Fruit fly (Drosophila melanogaster) whole organism, embryonic: Measurements from ENCODE around the gene gry.

Source experiments
- BEAF-32 ChIP-seq: fragments of 200-800 bp; sonication (Bioruptor generic); optimal IDR thresholded peaks from 3 replicates; lab custom pipeline; 2017; ENCODE audit warnings: missing biosample characterization, missing genetic modification characterization, mild to moderate bottlenecking, moderate library complexity, missing genetic modification reagents
- Bdp1 ChIP-seq: fragments of 200-800 bp; sonication (Bioruptor generic); optimal IDR thresholded peaks from 3 replicates; lab custom pipeline; 2016; ENCODE audit warnings: missing biosample characterization, missing genetic modification characterization
- Blimp-1 ChIP-seq: fragments of 200-800 bp; sonication (Bioruptor generic); optimal IDR thresholded peaks from 3 replicates; lab custom pipeline; 2018; ENCODE audit warnings: missing biosample characterization, missing genetic modification characterization, mild to moderate bottlenecking, moderate library complexity, missing genetic modification reagents
- CG1024 ChIP-seq: fragments of 200-800 bp; sonication (Bioruptor generic); IDR thresholded peaks from 2 replicates; pipeline ENCODE4 v1.3.6; 2022; ENCODE audit warnings: missing biosample characterization, missing genetic modification characterization
- CG10654 ChIP-seq: fragments of 200-800 bp; sonication (Bioruptor generic); optimal IDR thresholded peaks from 2 replicates; lab custom pipeline; 2016; ENCODE audit warnings: missing biosample characterization, missing genetic modification characterization
- CG12744 ChIP-seq: fragments of 200-800 bp; sonication (Bioruptor generic); optimal IDR thresholded peaks from 2 replicates; lab custom pipeline; 2016; ENCODE audit warnings: missing biosample characterization, missing genetic modification characterization
- CG13296 ChIP-seq: fragments of 200-800 bp; sonication (Bioruptor generic); optimal IDR thresholded peaks from 3 replicates; lab custom pipeline; 2018; ENCODE audit warnings: missing biosample characterization, mild to moderate bottlenecking, missing genetic modification characterization
- CG15011 ChIP-seq: fragments of 200-800 bp; sonication (Bioruptor generic); optimal IDR thresholded peaks from 3 replicates; lab custom pipeline; 2018; ENCODE audit warnings: missing biosample characterization, mild to moderate bottlenecking, missing genetic modification characterization
- CG16863 ChIP-seq: fragments of 200-800 bp; sonication (Bioruptor generic); optimal IDR thresholded peaks from 3 replicates; lab custom pipeline; 2016; ENCODE audit warnings: missing biosample characterization, missing genetic modification characterization
- CG17802 ChIP-seq: fragments of 200-800 bp; sonication (Bioruptor generic); optimal IDR thresholded peaks from 2 replicates; lab custom pipeline; 2018; ENCODE audit warnings: missing biosample characterization, mild to moderate bottlenecking, missing genetic modification characterization, moderate library complexity
- CG17829 ChIP-seq: fragments of 200-800 bp; optimal IDR thresholded peaks from 2 replicates; lab custom pipeline; 2019; ENCODE audit warnings: missing biosample characterization, mild to moderate bottlenecking, missing genetic modification characterization, moderate library complexity
- CG2712 ChIP-seq: fragments of 200-800 bp; optimal IDR thresholded peaks from 3 replicates; lab custom pipeline; 2019; ENCODE audit warnings: missing biosample characterization, mild to moderate bottlenecking, missing genetic modification characterization, moderate library complexity
- CG30403 ChIP-seq: fragments of 200-800 bp; sonication (Bioruptor generic); optimal IDR thresholded peaks from 3 replicates; lab custom pipeline; 2016; ENCODE audit warnings: missing biosample characterization, missing genetic modification characterization
- CG32532 ChIP-seq: fragments of 200-800 bp; sonication (Bioruptor generic); IDR thresholded peaks from 2 replicates; pipeline ENCODE4 v1.3.6; 2022; ENCODE audit warnings: missing biosample characterization, missing genetic modification characterization
- CG34376 ChIP-seq: fragments of 200-800 bp; sonication (Bioruptor generic); optimal IDR thresholded peaks from 2 replicates; lab custom pipeline; 2018; ENCODE audit warnings: missing biosample characterization, mild to moderate bottlenecking, missing genetic modification characterization
- CG34422 ChIP-seq: fragments of 200-800 bp; sonication (Bioruptor generic); IDR thresholded peaks from 3 replicates; pipeline ENCODE4 v1.3.6; 2022; ENCODE audit warnings: missing biosample characterization, missing genetic modification characterization
- CG5180 ChIP-seq: fragments of 200-800 bp; sonication (Bioruptor generic); optimal IDR thresholded peaks from 3 replicates; lab custom pipeline; 2017; ENCODE audit warnings: missing biosample characterization, missing genetic modification characterization, mild to moderate bottlenecking, moderate library complexity, missing genetic modification reagents
- CG5245 ChIP-seq: fragments of 200-800 bp; sonication (Bioruptor generic); optimal IDR thresholded peaks from 3 replicates; lab custom pipeline; 2016; ENCODE audit warnings: missing biosample characterization, missing genetic modification characterization
- CG8290 ChIP-seq, 3 experiments: fragments of 200-800 bp; sonication (Bioruptor generic); optimal IDR thresholded peaks; 2 replicates each; lab custom pipeline; 2016 to 2019; ENCODE audit warnings: missing biosample characterization in 3 of 3, missing genetic modification characterization in 3 of 3, mild to moderate bottlenecking in 2 of 3, moderate library complexity in 1 of 3
- CG9215 ChIP-seq: fragments of 200-800 bp; sonication (Bioruptor generic); IDR thresholded peaks from 2 replicates; pipeline ENCODE4 v1.3.6; 2022; ENCODE audit warnings: missing biosample characterization, missing genetic modification characterization
- CG9817 ChIP-seq: fragments of 200-800 bp; sonication (Bioruptor generic); optimal IDR thresholded peaks from 2 replicates; lab custom pipeline; 2018; ENCODE audit warnings: missing biosample characterization, mild to moderate bottlenecking, missing genetic modification characterization, moderate library complexity
- E2f2 ChIP-seq: fragments of 200-800 bp; sonication (Bioruptor generic); IDR thresholded peaks from 2 replicates; pipeline ENCODE4 v1.3.6; 2022; ENCODE audit warnings: missing biosample characterization, missing genetic modification characterization
- Ets97D ChIP-seq: fragments of 200-800 bp; sonication (Bioruptor generic); optimal IDR thresholded peaks from 3 replicates; lab custom pipeline; 2016; ENCODE audit warnings: missing biosample characterization, missing genetic modification characterization
- HLH4C ChIP-seq: fragments of 200-800 bp; sonication (Bioruptor generic); IDR thresholded peaks from 3 replicates; pipeline ENCODE4 v1.3.6; 2022; ENCODE audit warnings: missing biosample characterization, missing genetic modification characterization; ENCODE audit not compliant: partially characterized antibody
- Hmr ChIP-seq: fragments of 200-800 bp; sonication (Bioruptor generic); optimal IDR thresholded peaks from 3 replicates; lab custom pipeline; 2017; ENCODE audit warnings: mild to moderate bottlenecking, missing biosample characterization, missing genetic modification reagents, missing genetic modification characterization
- Hr3 ChIP-seq: fragments of 200-800 bp; sonication (Bioruptor generic); optimal IDR thresholded peaks from 3 replicates; lab custom pipeline; 2016; ENCODE audit warnings: missing biosample characterization, missing genetic modification characterization
- Hsf ChIP-seq: fragments of 200-800 bp; sonication (Bioruptor generic); optimal IDR thresholded peaks from 3 replicates; lab custom pipeline; 2016; ENCODE audit warnings: missing biosample characterization, missing genetic modification characterization
- MESR4 ChIP-seq: fragments of 200-800 bp; sonication (Bioruptor generic); optimal IDR thresholded peaks from 2 replicates; lab custom pipeline; 2018; ENCODE audit warnings: missing biosample characterization, mild to moderate bottlenecking, missing genetic modification characterization, moderate library complexity
- Spps ChIP-seq: fragments of 200-800 bp; sonication (Bioruptor generic); optimal IDR thresholded peaks from 2 replicates; lab custom pipeline; 2018; ENCODE audit warnings: missing biosample characterization, mild to moderate bottlenecking, missing genetic modification characterization
- Stat92E ChIP-seq, 3 experiments: fragments of >200 bp in 2 of 3; fragments of 200-800 bp in 1 of 3; sonication (Bioruptor generic) in 1 of 3; optimal IDR thresholded peaks; 2 replicates each; lab custom pipeline; 2017 to 2019; ENCODE audit warnings: missing biosample characterization in 3 of 3, missing genetic modification characterization in 3 of 3, mild to moderate bottlenecking in 1 of 3, moderate library complexity in 1 of 3
- ap ChIP-seq: fragments of 200-800 bp; sonication (Bioruptor generic); IDR thresholded peaks from 2 replicates; pipeline ENCODE4 v1.3.6; 2022; ENCODE audit warnings: missing biosample characterization, missing genetic modification characterization
- cg ChIP-seq: fragments of 200-800 bp; sonication (Bioruptor generic); optimal IDR thresholded peaks from 3 replicates; lab custom pipeline; 2019; ENCODE audit warnings: missing biosample characterization, mild to moderate bottlenecking, missing genetic modification characterization, moderate library complexity
- eve ChIP-seq, 2 experiments: fragments of >200 bp; optimal IDR thresholded peaks; 2 replicates each; lab custom pipeline; 2017; ENCODE audit warnings: missing biosample characterization in 2 of 2, missing genetic modification characterization in 2 of 2
- ftz-f1 ChIP-seq: fragments of 200-800 bp; sonication (Bioruptor generic); optimal IDR thresholded peaks from 2 replicates; lab custom pipeline; 2016; ENCODE audit warnings: missing biosample characterization, missing genetic modification characterization
- fu2 ChIP-seq: fragments of 200-800 bp; sonication (Bioruptor generic); optimal IDR thresholded peaks from 2 replicates; lab custom pipeline; 2016; ENCODE audit warnings: missing biosample characterization, missing genetic modification characterization
- gfzf ChIP-seq: fragments of 200-800 bp; sonication (Bioruptor generic); optimal IDR thresholded peaks from 2 replicates; lab custom pipeline; 2016; ENCODE audit warnings: missing biosample characterization, mild to moderate bottlenecking, missing genetic modification characterization, moderate library complexity
- hbn ChIP-seq: fragments of 200-800 bp; sonication (Bioruptor generic); IDR thresholded peaks from 2 replicates; pipeline ENCODE4 v1.3.6; 2022; ENCODE audit warnings: missing biosample characterization, missing genetic modification characterization; ENCODE audit not compliant: partially characterized antibody
- hth ChIP-seq: fragments of >200 bp; optimal IDR thresholded peaks from 2 replicates; lab custom pipeline; 2017; ENCODE audit warnings: inconsistent platforms
- knrl ChIP-seq: fragments of 200-800 bp; sonication (Bioruptor generic); IDR thresholded peaks from 3 replicates; pipeline ENCODE4 v1.3.6; 2022; ENCODE audit warnings: missing biosample characterization, missing genetic modification characterization; ENCODE audit not compliant: partially characterized antibody
- maf-S ChIP-seq: fragments of 200-800 bp; sonication (Bioruptor generic); optimal IDR thresholded peaks from 2 replicates; lab custom pipeline; 2016; ENCODE audit warnings: missing biosample characterization, missing genetic modification characterization
- nom ChIP-seq: fragments of 200-800 bp; sonication (Bioruptor generic); optimal IDR thresholded peaks from 2 replicates; lab custom pipeline; 2017; ENCODE audit warnings: missing biosample characterization, missing genetic modification characterization, mild to moderate bottlenecking, moderate library complexity, missing genetic modification reagents
- repo ChIP-seq: fragments of 200-800 bp; sonication (Bioruptor generic); optimal IDR thresholded peaks from 2 replicates; lab custom pipeline; 2016; ENCODE audit warnings: missing biosample characterization, missing genetic modification characterization
- sisA ChIP-seq: fragments of 200-800 bp; sonication (Bioruptor generic); IDR thresholded peaks from 2 replicates; pipeline ENCODE4 v1.3.6; 2022; ENCODE audit warnings: missing biosample characterization, missing genetic modification characterization
- tap ChIP-seq: fragments of 200-800 bp; optimal IDR thresholded peaks from 3 replicates; lab custom pipeline; 2019; ENCODE audit warnings: missing biosample characterization, mild to moderate bottlenecking, missing genetic modification characterization, moderate library complexity
- tll ChIP-seq, 2 experiments: fragments of 200-800 bp in 1 of 2; fragments of >200 bp in 1 of 2; sonication (Bioruptor generic) in 1 of 2; optimal IDR thresholded peaks; 2 replicates each; lab custom pipeline; 2017 to 2019; ENCODE audit warnings: missing biosample characterization in 2 of 2, missing genetic modification characterization in 2 of 2, mild to moderate bottlenecking in 1 of 2, moderate library complexity in 1 of 2
- vnd ChIP-seq: fragments of 200-800 bp; sonication (Bioruptor generic); IDR thresholded peaks from 3 replicates; pipeline ENCODE4 v1.3.6; 2022; ENCODE audit warnings: missing biosample characterization, missing genetic modification characterization; ENCODE audit not compliant: partially characterized antibody
- wor ChIP-seq: fragments of 200-800 bp; sonication (Bioruptor generic); IDR thresholded peaks from 2 replicates; pipeline ENCODE4 v1.3.6; 2022; ENCODE audit warnings: missing biosample characterization, missing genetic modification characterization
- zfh2 ChIP-seq: fragments of 200-800 bp; sonication (Bioruptor generic); optimal IDR thresholded peaks from 2 replicates; lab custom pipeline; 2016; ENCODE audit warnings: missing biosample characterization, missing genetic modification characterization

The gry gene

DNA sequence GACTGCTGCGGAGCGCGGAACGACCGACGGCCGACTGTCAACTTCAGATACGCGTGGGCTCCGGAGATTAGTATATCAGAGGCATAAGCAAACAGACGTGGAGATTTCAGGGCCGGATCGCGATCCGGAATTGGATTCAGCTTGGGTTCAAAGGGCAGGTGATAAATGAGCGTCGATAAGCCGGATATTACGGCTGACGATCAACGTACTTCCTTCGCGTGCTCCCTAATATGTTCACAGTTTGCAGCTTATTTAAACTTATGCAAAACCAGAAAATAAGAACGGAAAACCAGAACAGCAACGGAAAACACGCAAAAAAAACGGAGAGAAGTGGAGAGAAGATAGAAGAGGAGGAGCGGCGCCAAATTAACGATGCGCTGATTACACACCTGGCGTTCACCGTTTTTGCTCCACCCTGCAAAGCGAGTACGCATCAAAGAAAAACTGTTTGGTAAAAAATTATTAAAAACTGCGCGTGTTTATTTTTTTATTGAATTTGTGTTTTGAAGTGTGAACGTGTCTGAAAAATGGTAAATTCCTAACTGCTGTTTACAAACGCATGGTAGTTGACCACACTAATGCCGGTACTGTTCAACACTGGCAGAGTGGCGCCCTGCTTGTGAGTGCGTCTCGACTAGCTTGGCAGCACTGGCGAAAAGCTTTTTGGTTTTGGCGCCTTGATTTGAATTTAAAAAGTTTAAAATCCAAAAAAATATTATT lies 40.3 kb downstream of the gry start, which contains the start of gene CG17746 (continued):
- TF ChIP-seq hbn (GFP tag; lab: Robert Waterston, UW) (0 out of 2 replicates have a peak, but pooled peaks have one; percentile 32), CG5245 (no peak), CG9215 (GFP tag; lab: Robert Waterston, UW) (no peak), BEAF-32 (GFP tag; lab: Kevin White, UChicago) (peak; percentile 48), MESR4 (GFP tag; lab: Kevin White, UChicago) (peak; percentile 74), CG9817 (tag; lab: Kevin White, UChicago) (peak; percentile 36), CG8290 (GFP tag; optimal IDR thresholded peaks at IDR 0.05; lab: Kevin White, UChicago) (peak; percentile 46), CG8290 (tag; optimal IDR thresholded peaks at IDR 0.05; lab: Kevin White, UChicago) (no peak), E2f2 (peak; percentile 99), tll (GFP tag; optimal IDR thresholded peaks at IDR 0.05; lab: Kevin White, UChicago) (no peak), CG34422 (GFP tag; lab: Robert Waterston, UW) (peak; percentile 59; the same call in 1 of the 3 replicates), Stat92E (GFP tag; optimal IDR thresholded peaks at IDR 0.05; lab: Kevin White, UChicago) (peak in 1 of 3 experiments; percentile 38), tap (tag; lab: Kevin White, UChicago) (no peak), CG2712 (peak; percentile 56), Blimp-1 (GFP tag; lab: Kevin White, UChicago) (no peak), Hmr (peak; percentile 68), sisA (GFP tag; lab: Robert Waterston, UW) (peak; percentile 26; the same call in 1 of the 2 replicates), Ets97D (GFP tag; lab: Kevin White, UChicago) (peak; percentile 90), maf-S (GFP tag; lab: Kevin White, UChicago) (peak; percentile 59), CG5180 (GFP tag; lab: Kevin White, UChicago) (no peak), gfzf (GFP tag; lab: Kevin White, UChicago) (peak; percentile 99), hth (lab: Kevin White, UChicago) (no peak), ap (GFP tag; lab: Robert Waterston, UW) (no peak), Hsf (GFP tag; lab: Kevin White, UChicago) (peak; percentile 45), CG16863 (GFP tag; lab: Kevin White, UChicago) (no peak), CG1024 (GFP tag; lab: Robert Waterston, UW) (no peak), eve (GFP tag; optimal IDR thresholded peaks at IDR 0.05; lab: Kevin White, UChicago) (no peak), wor (GFP tag; lab: Robert Waterston, UW) (no peak), CG13296 (GFP tag; lab: Kevin White, UChicago) (no peak), Hr3 (GFP tag; lab: Kevin White, UChicago) (peak; percentile 41), knrl (peak; percentile 43; the same call in 1 of the 3 replicates), CG30403 (peak; percentile 60), zfh2 (GFP tag; lab: Kevin White, UChicago) (peak; percentile 54), ftz-f1 (GFP tag; lab: Kevin White, UChicago) (peak; percentile 72), CG34376 (GFP tag; lab: Kevin White, UChicago) (peak; percentile 53), Spps (no peak), CG32532 (no peak), CG10654 (GFP tag; lab: Kevin White, UChicago) (peak; percentile 47), repo (GFP tag; lab: Kevin White, UChicago) (peak; percentile 32), CG15011 (GFP tag; lab: Kevin White, UChicago) (no peak), vnd (no peak), cg (GFP tag; lab: Kevin White, UChicago) (no peak), CG17802 (tag; lab: Kevin White, UChicago) (peak; percentile 50), Bdp1 (GFP tag; lab: Kevin White, UChicago) (peak; percentile 56), CG17829 (tag; lab: Kevin White, UChicago) (peak; percentile 54), nom (GFP tag; lab: Kevin White, UChicago) (peak; percentile 57), fu2 (peak; percentile 32), CG12744 (GFP tag; lab: Kevin White, UChicago) (peak; percentile 50), HLH4C (GFP tag; lab: Robert Waterston, UW) (no peak)
